Fruit fly (Drosophila melanogaster) whole organism, embryonic: ENCODE results near the gene topi.
A peak's percentile ranks its signal among the peaks of the same experiment; 100 is the strongest.

ENCODE experiments used
- Ada2b ChIP-seq: fragments of 200-800 bp; sonication (Bioruptor generic); IDR thresholded peaks from 2 replicates; pipeline ENCODE4 v1.3.6; 2022; ENCODE audit warnings: missing biosample characterization, missing genetic modification characterization
- CG10565 ChIP-seq: fragments of 200-800 bp; sonication (Bioruptor generic); optimal IDR thresholded peaks from 3 replicates; lab custom pipeline; 2016; ENCODE audit warnings: missing biosample characterization, mild to moderate bottlenecking, missing genetic modification characterization
- CG10959 ChIP-seq: fragments of 200-800 bp; sonication (Bioruptor generic); IDR thresholded peaks from 2 replicates; pipeline ENCODE4 v1.3.6; 2022; ENCODE audit warnings: missing biosample characterization, missing genetic modification characterization
- CG1233 ChIP-seq: fragments of 200-800 bp; sonication (Bioruptor generic); optimal IDR thresholded peaks from 4 replicates; lab custom pipeline; 2018; ENCODE audit warnings: missing biosample characterization, mild to moderate bottlenecking, missing genetic modification characterization
- CG13123 ChIP-seq: fragments of 200-800 bp; sonication (Bioruptor generic); optimal IDR thresholded peaks from 2 replicates; lab custom pipeline; 2016; ENCODE audit warnings: missing biosample characterization, missing genetic modification characterization
- CG13296 ChIP-seq: fragments of 200-800 bp; sonication (Bioruptor generic); optimal IDR thresholded peaks from 3 replicates; lab custom pipeline; 2018; ENCODE audit warnings: missing biosample characterization, mild to moderate bottlenecking, missing genetic modification characterization
- CG14710 ChIP-seq: fragments of 200-800 bp; sonication (Bioruptor generic); optimal IDR thresholded peaks from 3 replicates; lab custom pipeline; 2019; ENCODE audit warnings: missing biosample characterization, mild to moderate bottlenecking, missing genetic modification characterization, moderate library complexity
- CG15011 ChIP-seq: fragments of 200-800 bp; sonication (Bioruptor generic); optimal IDR thresholded peaks from 3 replicates; lab custom pipeline; 2018; ENCODE audit warnings: missing biosample characterization, mild to moderate bottlenecking, missing genetic modification characterization
- CG15696 ChIP-seq: fragments of 200-800 bp; sonication (Bioruptor generic); optimal IDR thresholded peaks from 2 replicates; lab custom pipeline; 2019; ENCODE audit warnings: missing biosample characterization, mild to moderate bottlenecking, missing genetic modification characterization, moderate library complexity
- CG1603 ChIP-seq: fragments of 200-800 bp; sonication (Bioruptor generic); optimal IDR thresholded peaks from 2 replicates; lab custom pipeline; 2019; ENCODE audit warnings: missing biosample characterization, mild to moderate bottlenecking, missing genetic modification characterization, moderate library complexity
- CG17361 ChIP-seq: fragments of 200-800 bp; sonication (Bioruptor generic); IDR thresholded peaks from 3 replicates; pipeline ENCODE4 v1.3.6; 2022; ENCODE audit warnings: missing biosample characterization, missing genetic modification characterization
- CG17802 ChIP-seq: fragments of 200-800 bp; sonication (Bioruptor generic); optimal IDR thresholded peaks from 2 replicates; lab custom pipeline; 2018; ENCODE audit warnings: missing biosample characterization, mild to moderate bottlenecking, missing genetic modification characterization, moderate library complexity
- CG1792 ChIP-seq: fragments of 200-800 bp; sonication (Bioruptor generic); optimal IDR thresholded peaks from 2 replicates; lab custom pipeline; 2016; ENCODE audit warnings: missing biosample characterization, missing genetic modification characterization
- CG18599 ChIP-seq: fragments of 200-800 bp; sonication (Bioruptor generic); optimal IDR thresholded peaks from 3 replicates; lab custom pipeline; 2017; ENCODE audit warnings: missing biosample characterization, missing genetic modification characterization, mild to moderate bottlenecking, moderate library complexity, missing genetic modification reagents
- CG34376 ChIP-seq: fragments of 200-800 bp; sonication (Bioruptor generic); optimal IDR thresholded peaks from 2 replicates; lab custom pipeline; 2018; ENCODE audit warnings: missing biosample characterization, mild to moderate bottlenecking, missing genetic modification characterization
- CG3847 ChIP-seq: fragments of 200-800 bp; sonication (Bioruptor generic); IDR thresholded peaks from 2 replicates; pipeline ENCODE4 v1.3.6; 2022; ENCODE audit warnings: missing biosample characterization, missing genetic modification characterization
- CG7963 ChIP-seq: fragments of 200-800 bp; sonication (Bioruptor generic); IDR thresholded peaks from 3 replicates; pipeline ENCODE4 v1.3.6; 2022; ENCODE audit warnings: missing biosample characterization, missing genetic modification characterization; ENCODE audit not compliant: partially characterized antibody
- CG9876 ChIP-seq: fragments of 200-800 bp; sonication (Bioruptor generic); optimal IDR thresholded peaks from 2 replicates; lab custom pipeline; 2016; ENCODE audit warnings: missing biosample characterization, missing genetic modification characterization
- D ChIP-seq, 2 experiments: fragments of 200-800 bp in 1 of 2; fragments of >200 bp in 1 of 2; sonication (Bioruptor generic) in 1 of 2; optimal IDR thresholded peaks; 2 replicates in 1 of 2; 3 replicates in 1 of 2; lab custom pipeline; 2017; ENCODE audit warnings: mild to moderate bottlenecking in 1 of 2, missing biosample characterization in 1 of 2, missing genetic modification characterization in 1 of 2, missing genetic modification reagents in 1 of 2
- Deaf1 ChIP-seq: fragments of 200-800 bp; optimal IDR thresholded peaks from 3 replicates; lab custom pipeline; 2019; ENCODE audit warnings: missing biosample characterization, mild to moderate bottlenecking, missing genetic modification characterization, moderate library complexity
- HmgZ ChIP-seq: fragments of 200-800 bp; sonication (Bioruptor generic); optimal IDR thresholded peaks from 2 replicates; lab custom pipeline; 2018; ENCODE audit warnings: missing biosample characterization, mild to moderate bottlenecking, missing genetic modification characterization
- Hr51 ChIP-seq, 2 experiments: fragments of 200-800 bp; sonication (Bioruptor generic); optimal IDR thresholded peaks; 2 replicates in 1 of 2; 3 replicates in 1 of 2; lab custom pipeline; 2016 to 2018; ENCODE audit warnings: missing biosample characterization in 2 of 2, missing genetic modification characterization in 2 of 2, mild to moderate bottlenecking in 1 of 2, moderate library complexity in 1 of 2
- Hr78 ChIP-seq, 2 experiments: fragments of 200-800 bp in 1 of 2; fragments of >200 bp in 1 of 2; sonication (Bioruptor generic) in 1 of 2; optimal IDR thresholded peaks; 2 replicates each; lab custom pipeline; 2017 to 2019; ENCODE audit warnings: missing biosample characterization in 2 of 2, missing genetic modification characterization in 2 of 2, mild to moderate bottlenecking in 1 of 2, moderate library complexity in 1 of 2
- Hsf ChIP-seq: fragments of 200-800 bp; sonication (Bioruptor generic); optimal IDR thresholded peaks from 3 replicates; lab custom pipeline; 2016; ENCODE audit warnings: missing biosample characterization, missing genetic modification characterization
- Myb ChIP-seq: fragments of 200-800 bp; sonication (Bioruptor generic); optimal IDR thresholded peaks from 2 replicates; lab custom pipeline; 2016; ENCODE audit warnings: missing biosample characterization, missing genetic modification characterization
- Nf-YC ChIP-seq: fragments of 200-800 bp; optimal IDR thresholded peaks from 3 replicates; lab custom pipeline; 2019; ENCODE audit warnings: missing biosample characterization, mild to moderate bottlenecking, missing genetic modification characterization, moderate library complexity
- Oaz ChIP-seq: fragments of 200-800 bp; sonication (Bioruptor generic); IDR thresholded peaks from 2 replicates; pipeline ENCODE4 v1.3.6; 2022; ENCODE audit warnings: missing biosample characterization, missing genetic modification characterization
- Side ChIP-seq: fragments of 200-800 bp; sonication (Bioruptor generic); optimal IDR thresholded peaks from 2 replicates; lab custom pipeline; 2016; ENCODE audit warnings: missing biosample characterization, missing genetic modification characterization
- Xrp1 ChIP-seq: fragments of 200-800 bp; sonication (Bioruptor generic); IDR thresholded peaks from 2 replicates; pipeline ENCODE4 v1.3.6; 2022; ENCODE audit warnings: missing biosample characterization, missing genetic modification characterization
- YL-1 ChIP-seq: fragments of 200-800 bp; sonication (Bioruptor generic); optimal IDR thresholded peaks from 3 replicates; lab custom pipeline; 2017; ENCODE audit warnings: missing biosample characterization, mild to moderate bottlenecking, missing genetic modification characterization
- amos ChIP-seq: fragments of 200-800 bp; sonication (Bioruptor generic); IDR thresholded peaks from 2 replicates; pipeline ENCODE4 v1.3.6; 2022; ENCODE audit warnings: missing biosample characterization, missing genetic modification characterization; ENCODE audit not compliant: partially characterized antibody
- ap ChIP-seq: fragments of 200-800 bp; sonication (Bioruptor generic); IDR thresholded peaks from 2 replicates; pipeline ENCODE4 v1.3.6; 2022; ENCODE audit warnings: missing biosample characterization, missing genetic modification characterization
- ase ChIP-seq: fragments of 200-800 bp; sonication (Bioruptor generic); IDR thresholded peaks from 3 replicates; pipeline ENCODE4 v1.3.6; 2022; ENCODE audit warnings: missing biosample characterization, missing genetic modification characterization
- cas ChIP-seq: fragments of 200-800 bp; sonication (Bioruptor generic); IDR thresholded peaks from 2 replicates; pipeline ENCODE4 v1.3.6; 2022; ENCODE audit warnings: missing biosample characterization, missing genetic modification characterization
- gcm2 ChIP-seq: fragments of 200-800 bp; sonication (Bioruptor generic); optimal IDR thresholded peaks from 2 replicates; lab custom pipeline; 2016; ENCODE audit warnings: missing biosample characterization, missing genetic modification characterization
- hbn ChIP-seq: fragments of 200-800 bp; sonication (Bioruptor generic); IDR thresholded peaks from 2 replicates; pipeline ENCODE4 v1.3.6; 2022; ENCODE audit warnings: missing biosample characterization, missing genetic modification characterization; ENCODE audit not compliant: partially characterized antibody
- insv ChIP-seq, 2 experiments: fragments of 200-800 bp; sonication (Bioruptor generic); optimal IDR thresholded peaks; 3 replicates each; lab custom pipeline; 2016 to 2018; ENCODE audit warnings: missing biosample characterization in 2 of 2, missing genetic modification characterization in 2 of 2
- kay ChIP-seq: fragments of 200-800 bp; sonication (Bioruptor generic); optimal IDR thresholded peaks from 2 replicates; lab custom pipeline; 2016; ENCODE audit warnings: missing biosample characterization, missing genetic modification characterization
- ranshi ChIP-seq: fragments of 200-800 bp; sonication (Bioruptor generic); IDR thresholded peaks from 2 replicates; pipeline ENCODE4 v1.3.6; 2022; ENCODE audit warnings: missing biosample characterization, missing genetic modification characterization
- repo ChIP-seq: fragments of 200-800 bp; sonication (Bioruptor generic); optimal IDR thresholded peaks from 2 replicates; lab custom pipeline; 2016; ENCODE audit warnings: missing biosample characterization, missing genetic modification characterization
- row ChIP-seq: fragments of 200-800 bp; sonication (Bioruptor generic); IDR thresholded peaks from 3 replicates; pipeline ENCODE4 v1.3.6; 2022; ENCODE audit warnings: missing biosample characterization, missing genetic modification characterization
- run ChIP-seq: fragments of 200-800 bp; sonication (Bioruptor generic); optimal IDR thresholded peaks from 3 replicates; lab custom pipeline; 2018; ENCODE audit warnings: missing biosample characterization, mild to moderate bottlenecking, missing genetic modification characterization
- sc ChIP-seq, 3 experiments: fragments of >200 bp in 2 of 3; fragments of 200-800 bp in 1 of 3; sonication (Bioruptor generic) in 1 of 3; optimal IDR thresholded peaks; 2 replicates in 2 of 3; 3 replicates in 1 of 3; lab custom pipeline; 2017; ENCODE audit warnings: mild to moderate bottlenecking in 1 of 3, missing biosample characterization in 1 of 3, missing genetic modification characterization in 1 of 3, missing genetic modification reagents in 1 of 3
- sens-2 ChIP-seq: fragments of 200-800 bp; sonication (Bioruptor generic); IDR thresholded peaks from 2 replicates; pipeline ENCODE4 v1.3.6; 2022; ENCODE audit warnings: missing biosample characterization, missing genetic modification characterization
- slou ChIP-seq: fragments of 200-800 bp; sonication (Bioruptor generic); optimal IDR thresholded peaks from 3 replicates; lab custom pipeline; 2016; ENCODE audit warnings: missing biosample characterization, missing genetic modification characterization
- sob ChIP-seq: fragments of 200-800 bp; sonication (Bioruptor generic); IDR thresholded peaks from 2 replicates; pipeline ENCODE4 v1.3.6; 2022; ENCODE audit warnings: missing biosample characterization, missing genetic modification characterization
- sug ChIP-seq: fragments of 200-800 bp; optimal IDR thresholded peaks from 2 replicates; lab custom pipeline; 2019; ENCODE audit warnings: missing biosample characterization, mild to moderate bottlenecking, missing genetic modification characterization, moderate library complexity
- toy ChIP-seq: fragments of 200-800 bp; sonication (Bioruptor generic); IDR thresholded peaks from 2 replicates; pipeline ENCODE4 v1.3.6; 2022; ENCODE audit warnings: missing biosample characterization, missing genetic modification characterization
- usp ChIP-seq: fragments of >200 bp; optimal IDR thresholded peaks from 2 replicates; lab custom pipeline; 2017; ENCODE audit warnings: missing biosample characterization, missing genetic modification characterization

Gene topi

DNA sequence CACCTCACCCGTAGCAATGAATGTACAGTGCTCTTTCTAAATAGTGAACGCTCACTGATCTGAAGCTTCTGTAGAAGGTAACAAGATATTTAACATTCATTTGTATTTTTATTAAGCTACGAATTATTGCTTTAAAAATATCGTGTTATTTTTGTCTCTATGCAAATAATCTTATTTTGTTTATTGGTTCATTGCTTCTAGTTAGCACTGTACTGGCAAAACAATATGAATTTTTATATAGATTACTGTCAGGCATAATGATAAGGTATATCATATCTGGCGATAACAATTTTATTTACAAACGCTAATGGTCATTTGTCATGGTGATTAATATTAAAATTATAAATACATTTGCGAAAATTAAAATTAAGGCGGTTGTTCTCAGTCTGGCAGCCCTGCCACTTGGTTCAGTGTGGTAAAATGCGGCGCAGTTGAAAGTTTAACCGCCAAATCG lies 3.4 kb upstream of the topi start, which contains the start of gene CG9471 (continued):
- TF ChIP-seq Hsf (GFP tag; lab: Kevin White, UChicago) (peak; percentile 94), sens-2 (peak; percentile 85), Myb (GFP tag; lab: Kevin White, UChicago) (peak; percentile 74), HmgZ (tag; lab: Kevin White, UChicago) (peak; percentile 96), hbn (GFP tag; lab: Robert Waterston, UW) (no peak), CG15696 (tag; lab: Kevin White, UChicago) (peak; percentile 76), ranshi (GFP tag; lab: Robert Waterston, UW) (peak; percentile 94), repo (GFP tag; lab: Kevin White, UChicago) (peak; percentile 68), CG13123 (GFP tag; lab: Kevin White, UChicago) (peak; percentile 83), YL-1 (GFP tag; lab: Kevin White, UChicago) (peak; percentile 63), ase (peak; percentile 91), toy (GFP tag; lab: Robert Waterston, UW) (peak; percentile 76; the same call in 1 of the 2 replicates), run (tag; lab: Kevin White, UChicago) (peak; percentile 75), CG10565 (GFP tag; lab: Kevin White, UChicago) (peak; percentile 64), usp (no peak), Nf-YC (tag; lab: Kevin White, UChicago) (peak; percentile 82), CG10959 (GFP tag; lab: Robert Waterston, UW) (peak; percentile 81), CG3847 (GFP tag; lab: Robert Waterston, UW) (peak; percentile 89), Side (GFP tag; lab: Kevin White, UChicago) (peak; percentile 88), row (GFP tag; lab: Robert Waterston, UW) (peak; percentile 98), cas (GFP tag; lab: Robert Waterston, UW) (peak; percentile 91), CG17361 (GFP tag; lab: Robert Waterston, UW) (peak; percentile 93), sob (GFP tag; lab: Robert Waterston, UW) (peak; percentile 94), sug (peak; percentile 91), CG1792 (GFP tag; lab: Kevin White, UChicago) (peak; percentile 83), insv (GFP tag; optimal IDR thresholded peaks at IDR 0.05; lab: Kevin White, UChicago) (peak in 1 of 2 experiments; percentile 55), CG9876 (GFP tag; lab: Kevin White, UChicago) (peak; percentile 79), CG13296 (GFP tag; lab: Kevin White, UChicago) (peak; percentile 91), sc (optimal IDR thresholded peaks at IDR 0.05; lab: Kevin White, UChicago) (no peak), sc (GFP tag; optimal IDR thresholded peaks at IDR 0.05; lab: Kevin White, UChicago) (peak; percentile 78), CG34376 (GFP tag; lab: Kevin White, UChicago) (peak; percentile 87), CG15011 (GFP tag; lab: Kevin White, UChicago) (peak; percentile 86), Hr51 (GFP tag; optimal IDR thresholded peaks at IDR 0.05; lab: Kevin White, UChicago) (peak; percentile 75 to 92), CG1233 (GFP tag; lab: Kevin White, UChicago) (peak; percentile 89), amos (GFP tag; lab: Robert Waterston, UW) (no peak), CG17802 (peak; percentile 50), CG1603 (tag; lab: Kevin White, UChicago) (peak; percentile 84), kay (GFP tag; lab: Kevin White, UChicago) (peak; percentile 80), CG7963 (GFP tag; lab: Robert Waterston, UW) (no peak), CG14710 (peak; percentile 86), Deaf1 (tag; lab: Kevin White, UChicago) (peak; percentile 73), Oaz (GFP tag; lab: Robert Waterston, UW) (peak; percentile 80), slou (GFP tag; lab: Kevin White, UChicago) (peak; percentile 91), Xrp1 (peak; percentile 95), CG18599 (GFP tag; lab: Kevin White, UChicago) (peak; percentile 94), ap (GFP tag; lab: Robert Waterston, UW) (peak; percentile 90), gcm2 (GFP tag; lab: Kevin White, UChicago) (peak; percentile 76), Hr78 (GFP tag; optimal IDR thresholded peaks at IDR 0.05; lab: Kevin White, UChicago) (peak in 1 of 2 experiments; percentile 73), D (optimal IDR thresholded peaks at IDR 0.05; lab: Kevin White, UChicago) (no peak), D (GFP tag; optimal IDR thresholded peaks at IDR 0.05; lab: Kevin White, UChicago) (peak; percentile 78), Ada2b (GFP tag; lab: Robert Waterston, UW) (peak; percentile 93)
